Fruit fly (Drosophila melanogaster): Measurements from ENCODE around the gene IntS10.
A peak's percentile ranks its signal among the peaks of the same experiment; 100 is the strongest.

IntS10 gene

DNA sequence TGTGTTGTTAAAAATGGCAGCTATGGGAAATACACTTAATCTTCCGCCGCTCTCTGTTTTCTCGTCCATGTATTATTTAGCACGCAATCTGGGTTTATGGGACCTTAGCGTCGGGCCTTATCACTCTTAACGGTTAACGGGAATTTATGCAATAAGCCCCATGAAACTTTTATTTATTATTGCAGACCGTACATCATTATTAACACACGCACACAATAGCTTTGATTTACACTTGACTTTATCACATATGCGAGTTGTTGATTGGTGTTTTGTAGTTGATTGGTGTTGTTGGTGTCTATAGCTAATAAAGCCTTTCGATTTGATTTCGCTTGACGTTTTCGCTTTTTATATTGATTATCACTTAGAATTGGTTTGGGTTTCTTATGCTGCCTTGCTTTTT lies 47.9 kb upstream of the IntS10 start:
- TF ChIP-seq CG10669 (GFP tag; optimal IDR thresholded peaks at IDR 0.05) (no peak), Met (GFP tag; optimal IDR thresholded peaks at IDR 0.05) (no peak), Ets96B (tag; optimal IDR thresholded peaks at IDR 0.05) (no peak), acj6 (GFP tag; optimal IDR thresholded peaks at IDR 0.05) (no peak), Smox (GFP tag; optimal IDR thresholded peaks at IDR 0.05) (no peak), Eip93F (GFP tag; optimal IDR thresholded peaks at IDR 0.05) (no peak), Sox14 (GFP tag; optimal IDR thresholded peaks at IDR 0.05) (no peak), Lpt (GFP tag; optimal IDR thresholded peaks at IDR 0.05) (no peak), fkh (GFP tag; optimal IDR thresholded peaks at IDR 0.05) (no peak)

DNA sequence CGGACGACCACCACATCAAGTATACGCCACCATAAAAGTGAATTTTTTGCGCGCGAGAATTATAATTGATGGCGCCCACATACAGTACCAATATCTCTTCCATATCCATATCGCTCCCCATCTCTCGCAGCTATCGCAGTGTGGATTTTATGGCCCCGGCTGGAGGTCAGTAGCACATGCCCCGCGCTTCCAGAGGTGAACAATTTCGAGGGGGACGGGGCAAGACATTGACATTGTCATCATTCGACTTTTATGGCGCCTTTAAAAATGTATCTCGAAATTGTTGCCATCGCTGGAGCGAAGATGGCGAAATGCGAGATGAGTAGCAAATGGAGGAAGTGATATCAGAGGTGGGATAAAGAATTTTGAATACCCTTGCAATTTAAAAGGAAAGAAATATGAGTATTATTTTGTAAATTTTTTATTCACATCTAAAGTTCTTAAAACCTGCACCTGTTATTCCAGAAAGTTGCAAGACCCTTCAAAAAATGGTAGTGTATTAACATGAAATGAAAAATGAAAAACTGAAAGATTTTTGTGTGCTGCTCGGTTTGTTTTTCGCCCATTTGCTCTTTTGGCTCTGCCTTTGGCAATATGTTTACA lies 46.0 kb upstream of the IntS10 start:
- TF ChIP-seq CG11902 (GFP tag; optimal IDR thresholded peaks at IDR 0.05) (no peak), pdm3 (GFP tag; optimal IDR thresholded peaks at IDR 0.05) (no peak), Sox102F (GFP tag; optimal IDR thresholded peaks at IDR 0.05) (no peak), lz (GFP tag; optimal IDR thresholded peaks at IDR 0.05) (no peak), spab (GFP tag; optimal IDR thresholded peaks at IDR 0.05) (no peak), topi (GFP tag; optimal IDR thresholded peaks at IDR 0.05) (no peak), svp (GFP tag) (peak; percentile 62), CG16779 (tag; optimal IDR thresholded peaks at IDR 0.05) (no peak), Blimp-1 (GFP tag; optimal IDR thresholded peaks at IDR 0.05) (no peak), achi (GFP tag; optimal IDR thresholded peaks at IDR 0.05) (no peak), Ets21C (GFP tag; optimal IDR thresholded peaks at IDR 0.05) (no peak), CG15336 (GFP tag; IDR thresholded peaks at IDR 0.05) (0 out of 2 replicates have a peak, but pooled peaks have one; percentile 15), ss (GFP tag; optimal IDR thresholded peaks at IDR 0.05) (no peak), CG1621 (tag; optimal IDR thresholded peaks at IDR 0.05) (no peak), fkh (GFP tag; optimal IDR thresholded peaks at IDR 0.05) (no peak), Hr39 (GFP tag; optimal IDR thresholded peaks at IDR 0.05) (peak; percentile 4), net (GFP tag; optimal IDR thresholded peaks at IDR 0.05) (no peak), salr (GFP tag; optimal IDR thresholded peaks at IDR 0.05) (no peak), Gug (GFP tag; IDR thresholded peaks at IDR 0.05) (no peak), CG6854 (GFP tag; optimal IDR thresholded peaks at IDR 0.05) (no peak), CG32006 (GFP tag; optimal IDR thresholded peaks at IDR 0.05) (no peak), Met (GFP tag; optimal IDR thresholded peaks at IDR 0.05) (peak; percentile 31), vri (GFP tag; optimal IDR thresholded peaks at IDR 0.05) (no peak), acj6 (GFP tag; optimal IDR thresholded peaks at IDR 0.05) (no peak), CG10669 (GFP tag; optimal IDR thresholded peaks at IDR 0.05) (no peak), CG34406 (GFP tag; optimal IDR thresholded peaks at IDR 0.05) (no peak), CG8119 (GFP tag; IDR thresholded peaks at IDR 0.05) (no peak), dsx (GFP tag; optimal IDR thresholded peaks at IDR 0.05; ENCODE audit: poor library complexity, severe bottlenecking) (peak; percentile 21), CG7368 (GFP tag; optimal IDR thresholded peaks at IDR 0.05) (no peak), CG6276 (GFP tag; optimal IDR thresholded peaks at IDR 0.05) (no peak), Hr38 (GFP tag; optimal IDR thresholded peaks at IDR 0.05) (no peak), cyc (GFP tag; optimal IDR thresholded peaks at IDR 0.05) (peak; percentile 28), Ets96B (tag; optimal IDR thresholded peaks at IDR 0.05) (no peak), Sox14 (GFP tag; optimal IDR thresholded peaks at IDR 0.05) (peak; percentile 12), esn (GFP tag; optimal IDR thresholded peaks at IDR 0.05) (no peak), Smox (GFP tag; optimal IDR thresholded peaks at IDR 0.05) (no peak), CG6163 (GFP tag; IDR thresholded peaks at IDR 0.05) (no peak), OdsH (GFP tag; optimal IDR thresholded peaks at IDR 0.05) (no peak), CG9139 (GFP tag; optimal IDR thresholded peaks at IDR 0.05) (no peak), Hr4 (GFP tag; optimal IDR thresholded peaks at IDR 0.05) (peak; percentile 5), Lpt (GFP tag; optimal IDR thresholded peaks at IDR 0.05) (no peak), CG8319 (GFP tag; optimal IDR thresholded peaks at IDR 0.05) (no peak), Eip78C (GFP tag) (peak; percentile 59)

All from whole organism, prepupa.